Worm (Caenorhabditis elegans) whole organism, L4/young adult: ENCODE results near the gene zipt-2.1.

ENCODE experiments used
- W03F9.2 ChIP-seq: fragments of 150-350 bp; optimal IDR thresholded peaks from 2 replicates; lab custom pipeline; 2014; ENCODE audit warnings: missing biosample characterization, missing genetic modification characterization
- dao-5 ChIP-seq: sonication (generic microtip); optimal IDR thresholded peaks from 2 replicates; lab custom pipeline; 2016; ENCODE audit warnings: missing genotype, missing genetic modification characterization, moderate library complexity, missing compliant biosample characterization
- him-1 ChIP-seq: sonication (generic microtip); optimal IDR thresholded peaks from 2 replicates; lab custom pipeline; 2016; ENCODE audit warnings: missing genotype, missing genetic modification reagents, missing genetic modification characterization, missing compliant biosample characterization

- no peak for TF ChIP-seq dao-5
- no peak for TF ChIP-seq him-1 (tag; lab: Kevin White, UChicago)
- TF ChIP-seq W03F9.2 (tag; lab: Kevin White, UChicago): no peak
Measured at ce11 chrIV:10819049-10819448, 19.6 kb downstream of the zipt-2.1 start.
